Worm (Caenorhabditis elegans) whole organism, L1 larva: Measurements from ENCODE around the gene C46C2.6.

ENCODE experiments used
- C04F5.9 ChIP-seq: sonication (generic microtip); optimal IDR thresholded peaks from 2 replicates; lab custom pipeline; 2016; ENCODE audit warnings: missing genetic modification characterization, missing compliant biosample characterization
- C16A3.4 ChIP-seq: fragments of 150-350 bp; optimal IDR thresholded peaks from 2 replicates; lab custom pipeline; 2014; ENCODE audit warnings: missing biosample characterization, missing genetic modification characterization
- F16B12.6 ChIP-seq: fragments of 150-350 bp; optimal IDR thresholded peaks from 2 replicates; lab custom pipeline; 2014; ENCODE audit warnings: missing biosample characterization, missing genetic modification characterization
- Y116A8C.19 ChIP-seq: sonication (generic microtip); optimal IDR thresholded peaks from 2 replicates; lab custom pipeline; 2016; ENCODE audit warnings: missing compliant biosample characterization, missing genetic modification characterization, borderline replicate concordance
- alr-1 ChIP-seq: fragments of 200-800 bp; sonication (Bioruptor generic); optimal IDR thresholded peaks from 2 replicates; lab custom pipeline; 2018; ENCODE audit warnings: borderline replicate concordance, mild to moderate bottlenecking, missing genetic modification characterization, missing compliant biosample characterization
- aly-2 ChIP-seq: fragments of 150-350 bp; optimal IDR thresholded peaks from 2 replicates; lab custom pipeline; 2014; ENCODE audit warnings: missing biosample characterization, missing genetic modification characterization
- ama-1 ChIP-seq: fragments of 150-350 bp; optimal IDR thresholded peaks from 2 replicates; lab custom pipeline; 2014
- ceh-63 ChIP-seq: fragments of 200-800 bp; sonication (Bioruptor generic); optimal IDR thresholded peaks from 2 replicates; lab custom pipeline; 2018; ENCODE audit warnings: mild to moderate bottlenecking, missing genetic modification characterization, missing compliant biosample characterization
- ceh-8 ChIP-seq: fragments of 200-800 bp; sonication (Bioruptor generic); optimal IDR thresholded peaks from 2 replicates; lab custom pipeline; 2018; ENCODE audit warnings: mild to moderate bottlenecking, missing genetic modification characterization, moderate library complexity, missing compliant biosample characterization
- ceh-82 ChIP-seq, 3 experiments: fragments of 150-350 bp in 1 of 3; sonication (generic microtip) in 2 of 3; optimal IDR thresholded peaks; 2 replicates each; lab custom pipeline; 2014 to 2017; ENCODE audit warnings: missing biosample characterization in 3 of 3, missing genetic modification characterization in 3 of 3
- ceh-90 ChIP-seq: sonication (generic microtip); optimal IDR thresholded peaks from 2 replicates; lab custom pipeline; 2016; ENCODE audit warnings: missing genetic modification characterization, missing compliant biosample characterization
- dpl-1 ChIP-seq, 3 experiments: fragments of 150-350 bp in 2 of 3; sonication (generic microtip) in 1 of 3; optimal IDR thresholded peaks; 2 replicates each; lab custom pipeline; 2014 to 2017; ENCODE audit warnings: missing biosample characterization in 3 of 3, missing genetic modification characterization in 3 of 3, missing genetic modification reagents in 3 of 3
- efl-1 ChIP-seq, 4 experiments: fragments of 150-350 bp; optimal IDR thresholded peaks in 3 of 4; peaks in 1 of 4; 1 replicate in 1 of 4; 2 replicates in 3 of 4; lab custom pipeline; 2014; ENCODE audit warnings: missing biosample characterization in 2 of 4, missing genetic modification characterization in 2 of 4, missing genetic modification reagents in 2 of 4
- efl-3 ChIP-seq: fragments of 200-800 bp; sonication (Bioruptor generic); optimal IDR thresholded peaks from 2 replicates; lab custom pipeline; 2018; ENCODE audit warnings: mild to moderate bottlenecking, missing genetic modification characterization, missing compliant biosample characterization
- elt-2 ChIP-seq: sonication (generic microtip); optimal IDR thresholded peaks from 2 replicates; lab custom pipeline; 2016; ENCODE audit warnings: missing genetic modification characterization, mild to moderate bottlenecking, inconsistent platforms, missing compliant biosample characterization, missing genetic modification reagents
- ets-5 ChIP-seq: fragments of 200-800 bp; sonication (Bioruptor generic); IDR thresholded peaks from 2 replicates; pipeline ENCODE4 v1.3.6; 2022; ENCODE audit warnings: missing genetic modification characterization, missing compliant biosample characterization
- fkh-4 ChIP-seq: sonication (generic microtip); optimal IDR thresholded peaks from 2 replicates; lab custom pipeline; 2016; ENCODE audit warnings: missing compliant biosample characterization, missing genetic modification characterization, borderline replicate concordance
- hlh-4 ChIP-seq: sonication (generic microtip); optimal IDR thresholded peaks from 2 replicates; lab custom pipeline; 2016; ENCODE audit warnings: mild to moderate bottlenecking, missing genetic modification characterization, missing compliant biosample characterization
- hpl-2 ChIP-seq: fragments of 150-350 bp; optimal IDR thresholded peaks from 2 replicates; lab custom pipeline; 2014; ENCODE audit warnings: missing biosample characterization, missing genetic modification reagents, missing genetic modification characterization
- irx-1 ChIP-seq: sonication (generic microtip); optimal IDR thresholded peaks from 2 replicates; lab custom pipeline; 2016; ENCODE audit warnings: missing genetic modification characterization, missing compliant biosample characterization
- lin-35 ChIP-seq, 2 experiments: fragments of 150-350 bp; optimal IDR thresholded peaks; 2 replicates each; lab custom pipeline; 2014; ENCODE audit warnings: missing biosample characterization in 2 of 2, missing genetic modification characterization in 2 of 2, missing genetic modification reagents in 2 of 2
- lir-3 ChIP-seq: sonication (generic microtip); optimal IDR thresholded peaks from 2 replicates; lab custom pipeline; 2016; ENCODE audit warnings: mild to moderate bottlenecking, missing genetic modification characterization, moderate library complexity, missing compliant biosample characterization; ENCODE audit not compliant: poor library complexity
- lsy-2 ChIP-seq, 2 experiments: fragments of 150-350 bp; optimal IDR thresholded peaks; 2 replicates each; lab custom pipeline; 2014; ENCODE audit warnings: missing biosample characterization in 2 of 2, missing genetic modification characterization in 2 of 2
- mdl-1 ChIP-seq, 2 experiments: fragments of 150-350 bp; optimal IDR thresholded peaks; 2 replicates each; lab custom pipeline; 2014 to 2017; ENCODE audit warnings: missing biosample characterization in 2 of 2, missing genetic modification characterization in 2 of 2, inconsistent platforms in 1 of 2
- mef-2 ChIP-seq: fragments of 150-350 bp; optimal IDR thresholded peaks from 2 replicates; lab custom pipeline; 2014; ENCODE audit warnings: missing biosample characterization, missing genetic modification characterization
- mep-1 ChIP-seq: fragments of 150-350 bp; optimal IDR thresholded peaks from 2 replicates; lab custom pipeline; 2014; ENCODE audit warnings: missing biosample characterization, missing genetic modification characterization
- nhr-12 ChIP-seq: sonication (generic microtip); optimal IDR thresholded peaks from 2 replicates; lab custom pipeline; 2017; ENCODE audit warnings: missing biosample characterization, missing genetic modification characterization
- nhr-19 ChIP-seq: fragments of 200-800 bp; sonication (Bioruptor generic); conservative IDR thresholded peaks from 2 replicates; pipeline ENCODE4 v1.3.6; 2022; ENCODE audit warnings: missing genetic modification characterization, missing compliant biosample characterization
- nhr-20 ChIP-seq: sonication (generic microtip); optimal IDR thresholded peaks from 2 replicates; lab custom pipeline; 2016; ENCODE audit warnings: mild to moderate bottlenecking, missing genetic modification characterization, missing compliant biosample characterization
- nhr-237 ChIP-seq: fragments of 150-350 bp; optimal IDR thresholded peaks from 2 replicates; lab custom pipeline; 2014; ENCODE audit warnings: missing biosample characterization, missing genetic modification characterization
- nhr-71 ChIP-seq: sonication (generic microtip); optimal IDR thresholded peaks from 2 replicates; lab custom pipeline; 2016; ENCODE audit warnings: mild to moderate bottlenecking, missing genetic modification characterization, moderate library complexity, missing compliant biosample characterization
- nhr-76 ChIP-seq: sonication (generic microtip); optimal IDR thresholded peaks from 2 replicates; lab custom pipeline; 2017; ENCODE audit warnings: missing biosample characterization, missing genetic modification characterization
- nhr-90 ChIP-seq: sonication (generic microtip); optimal IDR thresholded peaks from 2 replicates; lab custom pipeline; 2016; ENCODE audit warnings: mild to moderate bottlenecking, missing genetic modification characterization, missing compliant biosample characterization; ENCODE audit not compliant: poor library complexity
- pag-3 ChIP-seq: sonication (generic microtip); optimal IDR thresholded peaks from 2 replicates; lab custom pipeline; 2017; ENCODE audit warnings: missing genetic modification characterization, mild to moderate bottlenecking, missing compliant biosample characterization, antibody characterized with exemption, borderline replicate concordance; ENCODE audit not compliant: insufficient read depth
- pax-3 ChIP-seq: fragments of 200-800 bp; sonication (Bioruptor generic); optimal IDR thresholded peaks from 2 replicates; lab custom pipeline; 2018; ENCODE audit warnings: mild to moderate bottlenecking, missing genetic modification characterization, moderate library complexity, missing compliant biosample characterization
- rnt-1 ChIP-seq: sonication (generic microtip); optimal IDR thresholded peaks from 2 replicates; lab custom pipeline; 2016; ENCODE audit warnings: mild to moderate bottlenecking, missing genetic modification characterization, moderate library complexity, missing compliant biosample characterization
- skn-1 ChIP-seq: fragments of 150-350 bp; optimal IDR thresholded peaks from 2 replicates; lab custom pipeline; 2014; ENCODE audit warnings: missing biosample characterization, missing genetic modification characterization
- snu-23 ChIP-seq: sonication (generic microtip); optimal IDR thresholded peaks from 2 replicates; lab custom pipeline; 2016; ENCODE audit warnings: missing genetic modification characterization, missing compliant biosample characterization
- sox-4 ChIP-seq: sonication (generic microtip); optimal IDR thresholded peaks from 2 replicates; lab custom pipeline; 2016; ENCODE audit warnings: missing genetic modification characterization, missing compliant biosample characterization
- sup-37 ChIP-seq: fragments of 200-800 bp; sonication (Bioruptor generic); optimal IDR thresholded peaks from 2 replicates; lab custom pipeline; 2018; ENCODE audit warnings: mild to moderate bottlenecking, missing genetic modification characterization, missing compliant biosample characterization
- swsn-7 ChIP-seq: sonication (generic microtip); optimal IDR thresholded peaks from 2 replicates; lab custom pipeline; 2016; ENCODE audit warnings: missing genetic modification characterization, missing compliant biosample characterization
- tlp-1 ChIP-seq: fragments of 150-350 bp; optimal IDR thresholded peaks from 2 replicates; lab custom pipeline; 2014; ENCODE audit warnings: missing biosample characterization, missing genetic modification characterization
- unc-86 ChIP-seq: sonication (generic microtip); optimal IDR thresholded peaks from 2 replicates; lab custom pipeline; 2016; ENCODE audit warnings: missing genetic modification characterization, missing compliant biosample characterization
- unc-98 ChIP-seq: fragments of 200-800 bp; sonication (Bioruptor generic); IDR thresholded peaks from 2 replicates; pipeline ENCODE4 v1.3.6; 2022; ENCODE audit warnings: missing genetic modification characterization, missing compliant biosample characterization
- vab-15 ChIP-seq: sonication (generic microtip); optimal IDR thresholded peaks from 2 replicates; lab custom pipeline; 2017; ENCODE audit warnings: missing genotype, mild to moderate bottlenecking, missing genetic modification characterization, missing compliant biosample characterization
- zag-1 ChIP-seq: fragments of 150-350 bp; optimal IDR thresholded peaks from 2 replicates; lab custom pipeline; 2014; ENCODE audit warnings: missing biosample characterization, missing genetic modification characterization
- zip-4 ChIP-seq: fragments of 200-800 bp; sonication (Bioruptor generic); optimal IDR thresholded peaks from 2 replicates; lab custom pipeline; 2018; ENCODE audit warnings: mild to moderate bottlenecking, missing genetic modification characterization, moderate library complexity, missing compliant biosample characterization
- ztf-11 ChIP-seq, 2 experiments: sonication (generic microtip); optimal IDR thresholded peaks; 2 replicates each; lab custom pipeline; 2016 to 2017; ENCODE audit warnings: missing genetic modification characterization in 2 of 2, missing biosample characterization in 1 of 2, missing compliant biosample characterization in 1 of 2
- ztf-4 ChIP-seq: fragments of 150-350 bp; optimal IDR thresholded peaks from 2 replicates; lab custom pipeline; 2014; ENCODE audit warnings: missing biosample characterization, missing genetic modification characterization

Gene C46C2.6

ce11 chrIV:9184547-9184946 lies 27.7 kb upstream of the C46C2.6 start, which contains the start of gene C07C7.1 (continued):
- TF ChIP-seq swsn-7 (tag; lab: Kevin White, UChicago) (no peak), vab-15 (tag; lab: Kevin White, UChicago) (no peak)
- TF ChIP-seq, all 84 proteins: peak for 0

- TF ChIP-seq C04F5.9 (tag; lab: Kevin White, UChicago) (no peak), mdl-1 (tag; optimal IDR thresholded peaks at IDR 0.05; lab: Kevin White, UChicago) (peak in 1 of 2 experiments; percentile 86), skn-1 (tag; lab: Kevin White, UChicago) (peak; percentile 72), hlh-4 (tag; lab: Kevin White, UChicago) (no peak), nhr-76 (tag; lab: Kevin White, UChicago) (no peak), mep-1 (tag; lab: Kevin White, UChicago) (peak; percentile 85), zag-1 (tag; lab: Kevin White, UChicago) (no peak), F16B12.6 (tag; lab: Kevin White, UChicago) (peak; percentile 55), nhr-19 (GFP tag; lab: Robert Waterston, UW) (peak; percentile 75), nhr-237 (tag; lab: Kevin White, UChicago) (no peak), ceh-82 (tag; optimal IDR thresholded peaks at IDR 0.05; lab: Kevin White, UChicago) (peak in 2 of 3 experiments; percentile 47 to 66), zip-4 (GFP tag; lab: Kevin White, UChicago) (no peak), efl-3 (GFP tag; lab: Kevin White, UChicago) (peak; percentile 5), tlp-1 (tag; lab: Kevin White, UChicago) (no peak), Y116A8C.19 (tag; lab: Kevin White, UChicago) (no peak), ceh-90 (no peak), aly-2 (tag; lab: Kevin White, UChicago) (peak; percentile 44), rnt-1 (tag; lab: Kevin White, UChicago) (peak; percentile 92), pax-3 (tag; lab: Kevin White, UChicago) (no peak), pag-3 (tag; lab: Kevin White, UChicago) (no peak), ztf-4 (tag; lab: Kevin White, UChicago) (no peak), snu-23 (GFP tag; lab: Kevin White, UChicago) (peak; percentile 89), swsn-7 (tag; lab: Kevin White, UChicago) (peak; percentile 77), hpl-2 (GFP tag; lab: Kevin White, UChicago) (no peak), efl-1 (optimal IDR thresholded peaks at IDR 0.05; lab: Kevin White, UChicago) (peak; percentile 59 to 62), efl-1 (GFP tag; optimal IDR thresholded peaks at IDR 0.05 in 1 of 2; lab: Kevin White, UChicago) (peak; percentile 46 to 94), nhr-20 (tag; lab: Kevin White, UChicago) (peak; percentile 74), irx-1 (tag; lab: Kevin White, UChicago) (peak; percentile 60), alr-1 (tag; lab: Kevin White, UChicago) (no peak), ztf-11 (tag; optimal IDR thresholded peaks at IDR 0.05; lab: Kevin White, UChicago) (peak in 1 of 2 experiments; percentile 39), lin-35 (GFP tag; optimal IDR thresholded peaks at IDR 0.05; lab: Kevin White, UChicago) (peak; percentile 48 to 82), sox-4 (tag; lab: Kevin White, UChicago) (no peak), sup-37 (peak; percentile 0), dpl-1 (GFP tag; optimal IDR thresholded peaks at IDR 0.05; lab: Kevin White, UChicago) (peak; percentile 31 to 56 (median 53)), unc-98 (no peak), vab-15 (tag; lab: Kevin White, UChicago) (no peak), ets-5 (no peak), fkh-4 (tag; lab: Kevin White, UChicago) (no peak), ceh-8 (GFP tag; lab: Kevin White, UChicago) (peak; percentile 6), mef-2 (no peak), nhr-90 (tag; lab: Kevin White, UChicago) (peak; percentile 64), lir-3 (tag; lab: Kevin White, UChicago) (peak; percentile 49), ama-1 (lab: Kevin White, UChicago) (no peak), C16A3.4 (tag; lab: Kevin White, UChicago) (peak; percentile 79), unc-86 (tag; lab: Kevin White, UChicago) (peak; percentile 43), nhr-71 (tag; lab: Kevin White, UChicago) (peak; percentile 80), ceh-63 (GFP tag; lab: Kevin White, UChicago) (no peak), nhr-12 (no peak), elt-2 (tag; lab: Kevin White, UChicago) (no peak), lsy-2 (tag; optimal IDR thresholded peaks at IDR 0.05; lab: Kevin White, UChicago) (peak; percentile 64 to 72)
Measured at ce11 chrIV:9191183-9191582, 21.0 kb upstream of the C46C2.6 start.
